Worm (Caenorhabditis elegans): ENCODE data around the gene K08F8.15.

ce11 chrII:8748638-8749037 is 18.0 kb upstream of the K08F8.15 start:
- TF ChIP-seq set-16 (GFP tag; IDR thresholded peaks at IDR 0.05) (no peak), jun-1 (tag; optimal IDR thresholded peaks at IDR 0.05) (no peak), ztf-11 (tag; optimal IDR thresholded peaks at IDR 0.05) (no peak), ceh-44 (GFP tag; IDR thresholded peaks at IDR 0.05) (no peak), attf-4 (tag; optimal IDR thresholded peaks at IDR 0.05) (no peak), hlh-11 (tag; optimal IDR thresholded peaks at IDR 0.05) (no peak), nhr-76 (tag; optimal IDR thresholded peaks at IDR 0.05) (no peak), unc-62 (GFP tag; optimal IDR thresholded peaks at IDR 0.05 in 1 of 2) (no peak), unc-62 (tag; optimal IDR thresholded peaks at IDR 0.05) (no peak), nhr-77 (tag; optimal IDR thresholded peaks at IDR 0.05) (no peak), lin-39 (tag; optimal IDR thresholded peaks at IDR 0.05) (no peak), fos-1 (tag; optimal IDR thresholded peaks at IDR 0.05) (no peak), pqm-1 (tag; optimal IDR thresholded peaks at IDR 0.05) (no peak), mdl-1 (tag; optimal IDR thresholded peaks at IDR 0.05) (no peak)

All from whole organism, L4 larva.